Worm (Caenorhabditis elegans): ENCODE measurements around the gene ric-8.

Gene ric-8

DNA sequence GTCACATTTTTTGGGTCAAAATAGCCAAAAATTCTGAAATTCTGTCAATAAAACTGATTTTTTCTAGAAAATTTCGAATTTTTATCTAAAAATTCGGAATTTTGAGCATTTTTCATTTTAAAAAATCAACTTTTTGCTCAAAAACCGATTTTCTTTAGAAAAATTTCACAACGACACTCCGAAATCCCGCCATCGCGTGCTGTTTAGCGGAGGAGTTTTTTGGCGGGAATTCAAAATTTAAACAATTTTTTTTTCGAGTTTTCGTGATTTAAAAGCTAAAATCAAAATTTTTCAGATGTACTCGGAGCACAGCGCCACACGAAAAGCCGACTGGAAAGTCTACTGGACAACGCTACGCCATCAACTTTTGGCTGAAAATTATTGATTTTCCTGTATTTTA, 34.9 kb downstream of the ric-8 start:
- TF ChIP-seq crh-2 (tag; optimal IDR thresholded peaks at IDR 0.05) (no peak), nhr-10 (tag; optimal IDR thresholded peaks at IDR 0.05) (no peak), elt-3 (tag; optimal IDR thresholded peaks at IDR 0.05) (no peak), nhr-21 (tag; optimal IDR thresholded peaks at IDR 0.05) (no peak), F13H6.1 (tag; optimal IDR thresholded peaks at IDR 0.05) (no peak), nhr-237 (tag; optimal IDR thresholded peaks at IDR 0.05) (no peak), alr-1 (tag; optimal IDR thresholded peaks at IDR 0.05) (no peak), nhr-11 (tag; optimal IDR thresholded peaks at IDR 0.05) (no peak), ztf-1 (GFP tag; conservative IDR thresholded peaks at IDR 0.05) (no peak), peb-1 (tag; optimal IDR thresholded peaks at IDR 0.05) (no peak), nhr-129 (tag; optimal IDR thresholded peaks at IDR 0.05) (no peak), lin-39 (tag; optimal IDR thresholded peaks at IDR 0.05) (no peak), unc-55 (GFP tag; optimal IDR thresholded peaks at IDR 0.05) (no peak), fos-1 (tag; optimal IDR thresholded peaks at IDR 0.05) (no peak)

DNA sequence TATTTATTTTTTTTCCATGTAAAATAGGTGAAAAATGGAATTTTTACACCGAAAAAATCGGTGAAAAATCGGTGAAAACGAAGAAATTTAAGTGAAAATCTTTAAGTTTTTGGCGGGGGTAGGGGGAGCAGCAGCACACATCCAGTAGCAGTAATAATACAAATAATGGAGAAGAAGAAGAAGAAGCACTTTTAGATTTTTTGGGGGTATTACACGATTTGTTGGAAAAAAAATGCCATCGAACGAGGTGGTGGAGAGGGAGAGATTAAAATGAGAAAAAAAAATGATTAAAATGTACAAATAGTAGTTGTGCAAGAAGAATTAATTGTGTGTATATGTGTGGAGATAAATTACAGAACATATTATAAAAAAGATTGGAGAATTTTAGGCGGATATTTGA, 35.4 kb downstream of the ric-8 start:
- no peak for TF ChIP-seq ceh-82 (tag; optimal IDR thresholded peaks at IDR 0.05)
- no peak for TF ChIP-seq peb-1 (tag; optimal IDR thresholded peaks at IDR 0.05)
- no peak for TF ChIP-seq nhr-23 (tag; optimal IDR thresholded peaks at IDR 0.05)
- TF ChIP-seq blmp-1 (tag; optimal IDR thresholded peaks at IDR 0.05; ENCODE audit: insufficient read depth): no peak
- no peak for TF ChIP-seq ztf-1 (GFP tag; conservative IDR thresholded peaks at IDR 0.05)
- no peak for TF ChIP-seq snpc-4 (tag; optimal IDR thresholded peaks at IDR 0.05)
- TF ChIP-seq nhr-10 (tag; optimal IDR thresholded peaks at IDR 0.05): no peak
- TF ChIP-seq C34F6.9 (tag; optimal IDR thresholded peaks at IDR 0.05): no peak
- no peak for TF ChIP-seq F13H6.1 (tag; optimal IDR thresholded peaks at IDR 0.05)
- TF ChIP-seq mab-5 (tag; optimal IDR thresholded peaks at IDR 0.05): no peak
- TF ChIP-seq R02D3.7 (tag; optimal IDR thresholded peaks at IDR 0.05): no peak
- TF ChIP-seq sma-9 (GFP tag; optimal IDR thresholded peaks at IDR 0.05): no peak
- no peak for TF ChIP-seq sma-9 (tag; optimal IDR thresholded peaks at IDR 0.05)
- no peak for TF ChIP-seq gmeb-1 (tag; optimal IDR thresholded peaks at IDR 0.05)
- TF ChIP-seq lin-39 (tag; optimal IDR thresholded peaks at IDR 0.05): no peak

DNA sequence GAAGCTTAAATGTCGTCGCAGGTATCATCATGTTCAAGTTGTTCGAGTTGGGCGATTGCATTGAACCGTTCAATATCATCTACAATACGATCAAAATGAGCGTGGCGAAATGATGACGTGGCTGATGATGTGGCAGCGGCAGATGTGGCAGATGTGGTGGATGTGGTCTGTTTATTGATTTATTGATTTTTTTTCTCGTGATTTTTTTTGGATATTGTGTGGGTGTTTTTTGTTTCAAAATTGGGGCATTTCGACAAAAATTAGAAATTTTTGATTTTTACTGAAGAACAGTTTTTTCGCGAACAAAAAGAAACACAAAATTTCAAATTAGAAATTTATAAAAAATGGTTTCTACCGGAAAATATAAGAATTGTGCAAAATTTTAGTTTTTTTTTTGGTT, 37.5 kb downstream of the ric-8 start:
- TF ChIP-seq lsy-2 (tag; optimal IDR thresholded peaks at IDR 0.05) (no peak), elt-3 (tag; optimal IDR thresholded peaks at IDR 0.05) (no peak), Y55F3AM.14 (GFP tag; optimal IDR thresholded peaks at IDR 0.05) (no peak), egl-27 (tag; optimal IDR thresholded peaks at IDR 0.05) (no peak), zag-1 (tag; optimal IDR thresholded peaks at IDR 0.05) (no peak), ztf-11 (tag; optimal IDR thresholded peaks at IDR 0.05) (no peak), skn-1 (tag; optimal IDR thresholded peaks at IDR 0.05) (no peak), mab-5 (tag; optimal IDR thresholded peaks at IDR 0.05) (no peak), unc-55 (GFP tag; optimal IDR thresholded peaks at IDR 0.05) (no peak), nhr-12 (tag; optimal IDR thresholded peaks at IDR 0.05) (no peak), nhr-129 (tag; optimal IDR thresholded peaks at IDR 0.05) (no peak), crh-2 (tag; optimal IDR thresholded peaks at IDR 0.05) (no peak), ZK546.5 (tag; optimal IDR thresholded peaks at IDR 0.05) (no peak), ztf-1 (GFP tag; conservative IDR thresholded peaks at IDR 0.05) (no peak), nhr-237 (tag; optimal IDR thresholded peaks at IDR 0.05) (no peak), unc-39 (tag; optimal IDR thresholded peaks at IDR 0.05) (no peak), snpc-4 (tag; optimal IDR thresholded peaks at IDR 0.05) (no peak), fos-1 (tag; optimal IDR thresholded peaks at IDR 0.05) (no peak), lin-39 (tag; optimal IDR thresholded peaks at IDR 0.05) (no peak), gmeb-1 (tag; optimal IDR thresholded peaks at IDR 0.05) (no peak)

DNA sequence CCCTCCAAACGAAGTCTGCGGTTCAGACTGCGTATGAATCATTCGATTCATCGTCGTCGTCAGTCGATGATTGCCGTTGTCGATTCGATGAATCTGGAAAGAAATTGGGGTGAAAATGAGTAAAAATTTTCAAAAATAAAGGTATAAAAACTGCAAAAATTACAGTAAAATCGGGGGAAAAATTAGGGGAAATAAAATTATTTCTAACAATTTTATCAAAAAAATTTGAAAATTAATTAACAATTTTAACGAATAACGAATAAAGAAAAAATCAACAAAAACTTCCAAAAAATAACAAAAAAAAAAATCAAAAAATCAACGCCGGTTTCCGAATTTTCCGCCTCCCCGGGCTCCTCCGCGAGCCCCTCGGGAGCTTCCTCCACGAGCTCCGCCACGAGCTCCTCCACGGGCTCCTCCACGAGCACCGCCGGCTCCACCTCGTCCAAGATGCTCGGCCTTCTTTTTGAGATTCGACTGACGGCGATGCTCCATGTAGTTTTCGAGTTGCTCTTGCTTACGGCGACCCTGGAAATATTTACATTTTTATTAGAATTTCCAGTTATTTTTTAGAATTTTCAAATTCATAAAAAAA, 46.0 kb downstream of the ric-8 start, which contains the start of gene egrh-3:
Gene egrh-3 (minus strand): TSS at position 51 of the 592 bp plus-strand sequence.
- TF ChIP-seq nhr-12 (tag; optimal IDR thresholded peaks at IDR 0.05) (no peak), R02D3.7 (tag; optimal IDR thresholded peaks at IDR 0.05) (no peak), lin-39 (tag; optimal IDR thresholded peaks at IDR 0.05) (no peak), mab-5 (tag; optimal IDR thresholded peaks at IDR 0.05) (no peak), alr-1 (tag; optimal IDR thresholded peaks at IDR 0.05) (no peak), ama-1 (optimal IDR thresholded peaks at IDR 0.05) (no peak), unc-39 (tag; optimal IDR thresholded peaks at IDR 0.05) (no peak), elt-3 (tag; optimal IDR thresholded peaks at IDR 0.05) (no peak), mbf-1 (tag; optimal IDR thresholded peaks at IDR 0.05) (no peak), F13H6.1 (tag; optimal IDR thresholded peaks at IDR 0.05) (no peak), skn-1 (tag; optimal IDR thresholded peaks at IDR 0.05) (no peak), C34F6.9 (tag; optimal IDR thresholded peaks at IDR 0.05) (no peak), Y55F3AM.14 (GFP tag; optimal IDR thresholded peaks at IDR 0.05) (no peak), nhr-21 (tag; optimal IDR thresholded peaks at IDR 0.05) (no peak), ceh-16 (tag; optimal IDR thresholded peaks at IDR 0.05) (no peak), unc-55 (GFP tag; optimal IDR thresholded peaks at IDR 0.05) (no peak), ztf-4 (tag; optimal IDR thresholded peaks at IDR 0.05) (no peak), nhr-6 (tag; optimal IDR thresholded peaks at IDR 0.05) (no peak)
